Fruit fly (Drosophila melanogaster): ENCODE data around the gene CG13609.

CG13609 gene

DNA sequence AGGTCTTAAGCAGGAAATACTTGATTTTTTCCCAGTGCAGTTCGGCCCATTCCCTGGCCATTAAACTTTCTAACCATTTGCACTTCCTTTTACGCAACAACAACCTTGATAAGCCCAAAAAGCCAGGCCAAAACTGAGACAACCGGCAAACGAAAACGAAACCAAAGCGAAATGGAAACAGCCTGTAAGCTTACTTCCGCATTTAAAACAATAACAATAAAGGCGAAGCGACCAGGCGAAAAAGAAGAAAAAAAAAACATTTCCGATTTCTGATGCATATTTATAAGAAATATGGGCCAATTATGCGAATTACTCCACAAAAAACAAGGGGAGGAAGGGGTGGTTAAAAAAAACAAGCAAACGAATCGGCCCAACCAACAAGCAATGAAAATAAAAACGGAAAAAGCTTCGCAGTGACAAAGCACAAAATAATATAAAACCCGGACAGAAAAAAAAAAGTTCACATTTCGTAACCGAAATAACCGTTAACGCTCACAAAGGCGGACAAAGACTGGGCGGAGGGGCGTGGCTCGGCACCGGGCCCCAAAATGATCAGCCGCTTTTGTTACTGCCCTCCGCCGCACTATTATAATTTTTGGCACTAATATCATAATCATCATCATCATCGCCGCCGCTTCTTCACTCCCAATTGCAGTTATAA lies 21.5 kb upstream of the CG13609 start:
- TF ChIP-seq Mio (GFP tag; optimal IDR thresholded peaks at IDR 0.05) (no peak), ey (GFP tag; optimal IDR thresholded peaks at IDR 0.05) (no peak), rgr (GFP tag; optimal IDR thresholded peaks at IDR 0.05) (no peak), psq (GFP tag; optimal IDR thresholded peaks at IDR 0.05) (no peak), Sp1 (GFP tag; optimal IDR thresholded peaks at IDR 0.05) (no peak), Abd-B (GFP tag; optimal IDR thresholded peaks at IDR 0.05) (no peak), pan (optimal IDR thresholded peaks at IDR 0.05) (no peak), Hr83 (GFP tag; optimal IDR thresholded peaks at IDR 0.05; ENCODE audit: poor library complexity, severe bottlenecking) (no peak), dsf (GFP tag; optimal IDR thresholded peaks at IDR 0.05; ENCODE audit: borderline replicate concordance) (no peak), CrebA (GFP tag; optimal IDR thresholded peaks at IDR 0.05; ENCODE audit: borderline replicate concordance) (no peak), Jra (GFP tag; optimal IDR thresholded peaks at IDR 0.05) (no peak)

DNA sequence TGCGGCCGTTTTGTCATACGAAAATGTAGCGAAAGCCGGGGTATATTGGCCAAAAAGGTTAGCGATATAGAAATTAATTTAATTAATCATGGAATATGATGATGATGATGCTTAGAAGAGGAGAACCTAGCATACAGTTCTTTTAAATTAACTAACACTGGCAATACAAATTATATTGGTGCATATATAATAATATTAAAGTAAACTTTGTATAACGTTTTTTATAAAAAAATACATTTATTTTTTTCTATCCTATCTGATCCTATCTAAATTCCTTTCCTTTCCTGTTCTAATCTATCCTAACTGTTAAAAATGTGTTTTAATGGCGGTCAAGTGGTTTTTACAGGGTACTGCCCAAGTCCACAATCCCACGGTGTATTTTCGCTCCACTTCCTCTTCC lies 20.9 kb upstream of the CG13609 start:
- TF ChIP-seq pan (optimal IDR thresholded peaks at IDR 0.05) (peak; percentile 54), OdsH (GFP tag; optimal IDR thresholded peaks at IDR 0.05) (peak; percentile 23), Dfd (GFP tag; optimal IDR thresholded peaks at IDR 0.05) (no peak), dl (GFP tag; optimal IDR thresholded peaks at IDR 0.05; ENCODE audit: insufficient read depth in 1 of 2, partially characterized antibody in 2 of 2) (no peak), rgr (GFP tag; optimal IDR thresholded peaks at IDR 0.05) (peak; percentile 19), N (GFP tag; optimal IDR thresholded peaks at IDR 0.05) (no peak), tai (GFP tag; optimal IDR thresholded peaks at IDR 0.05) (no peak), h (GFP tag; optimal IDR thresholded peaks at IDR 0.05) (no peak), HLH106 (tag; optimal IDR thresholded peaks at IDR 0.05) (peak; percentile 27), Rel (GFP tag; optimal IDR thresholded peaks at IDR 0.05) (no peak), Rel (tag; optimal IDR thresholded peaks at IDR 0.05) (no peak), CG32264 (GFP tag; optimal IDR thresholded peaks at IDR 0.05) (no peak), Jra (GFP tag; optimal IDR thresholded peaks at IDR 0.05) (no peak), jim (GFP tag; optimal IDR thresholded peaks at IDR 0.05) (no peak), foxo (GFP tag; optimal IDR thresholded peaks at IDR 0.05) (peak in 1 of 2 experiments; percentile 53), dmrt93B (GFP tag; optimal IDR thresholded peaks at IDR 0.05) (peak; percentile 50), Vsx2 (GFP tag; optimal IDR thresholded peaks at IDR 0.05; ENCODE audit: partially characterized antibody) (no peak), usp (GFP tag; optimal IDR thresholded peaks at IDR 0.05) (no peak), Sp1 (GFP tag; optimal IDR thresholded peaks at IDR 0.05) (peak; percentile 43), woc (GFP tag; optimal IDR thresholded peaks at IDR 0.05) (no peak), Abd-B (GFP tag; optimal IDR thresholded peaks at IDR 0.05) (no peak), sage (GFP tag; optimal IDR thresholded peaks at IDR 0.05) (no peak), Myc (optimal IDR thresholded peaks at IDR 0.05) (no peak), fru (GFP tag; optimal IDR thresholded peaks at IDR 0.05) (no peak), CrebA (GFP tag; optimal IDR thresholded peaks at IDR 0.05; ENCODE audit: borderline replicate concordance) (no peak), Hr83 (GFP tag; optimal IDR thresholded peaks at IDR 0.05; ENCODE audit: poor library complexity, severe bottlenecking) (no peak), Hnf4 (GFP tag; optimal IDR thresholded peaks at IDR 0.05) (no peak), psq (GFP tag; optimal IDR thresholded peaks at IDR 0.05) (peak; percentile 41), Dif (GFP tag; optimal IDR thresholded peaks at IDR 0.05; ENCODE audit: partially characterized antibody) (no peak)

DNA sequence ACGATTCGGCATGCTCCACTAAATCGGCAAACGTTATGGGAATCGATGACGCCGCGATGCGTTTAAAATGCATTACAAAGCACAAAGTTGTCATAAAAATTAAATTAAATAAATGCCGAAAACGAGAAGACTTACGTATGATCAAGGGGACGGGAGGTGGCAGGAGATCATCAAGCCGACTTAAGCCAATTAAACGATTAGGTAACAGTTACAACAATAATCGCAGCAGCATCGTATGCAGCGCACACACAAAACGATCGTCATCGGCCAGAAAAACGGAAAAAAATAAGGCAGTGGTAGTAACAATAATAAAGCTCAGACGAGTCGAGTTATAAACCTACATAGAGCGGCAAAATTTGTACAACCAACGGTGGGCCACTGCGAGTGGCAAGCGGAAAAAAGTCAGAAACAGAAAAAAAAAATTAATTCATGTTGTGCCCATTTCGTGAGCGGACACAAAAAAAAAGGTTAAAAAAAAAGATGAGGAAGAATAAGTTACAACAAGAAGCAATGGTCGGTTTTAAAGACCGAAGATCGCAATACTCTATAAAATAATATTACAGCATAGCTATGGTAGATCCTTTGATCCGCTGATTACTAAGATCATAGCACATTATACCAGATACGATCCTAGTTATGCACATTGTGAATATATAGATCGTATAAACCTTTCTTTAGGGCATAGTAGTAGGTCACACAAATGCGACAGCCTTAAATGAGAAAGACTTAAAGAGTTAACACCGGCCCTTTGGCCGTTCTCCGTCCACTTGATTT lies 20.3 kb upstream of the CG13609 start:
- TF ChIP-seq rgr (GFP tag; optimal IDR thresholded peaks at IDR 0.05) (peak; percentile 2), brk (GFP tag; optimal IDR thresholded peaks at IDR 0.05) (no peak), foxo (GFP tag; optimal IDR thresholded peaks at IDR 0.05) (peak in 1 of 2 experiments; percentile 9), Dfd (GFP tag; optimal IDR thresholded peaks at IDR 0.05) (no peak), ey (GFP tag; optimal IDR thresholded peaks at IDR 0.05) (peak; percentile 1), h (GFP tag; optimal IDR thresholded peaks at IDR 0.05) (peak; percentile 42), fru (GFP tag; optimal IDR thresholded peaks at IDR 0.05) (peak; percentile 48)

Measured in whole organism, wandering third instar larva.